Fruit fly (Drosophila melanogaster): Measurements from ENCODE around the gene Ptp61F.

Gene Ptp61F

dm6 chr3L:1415931-1416330 lies 59.1 kb downstream of the Ptp61F start, which contains the start of gene FucTD:
TSS of gene FucTD (plus strand) at chr3L:1416231.
- TF ChIP-seq acj6 (GFP tag; optimal IDR thresholded peaks at IDR 0.05), result no peak
- no peak for TF ChIP-seq topi (GFP tag; optimal IDR thresholded peaks at IDR 0.05)
- no peak for TF ChIP-seq CG6276 (GFP tag; optimal IDR thresholded peaks at IDR 0.05)
- no peak for TF ChIP-seq CG6792 (GFP tag; optimal IDR thresholded peaks at IDR 0.05)
- no peak for TF ChIP-seq fd59A (GFP tag; optimal IDR thresholded peaks at IDR 0.05)

DNA sequence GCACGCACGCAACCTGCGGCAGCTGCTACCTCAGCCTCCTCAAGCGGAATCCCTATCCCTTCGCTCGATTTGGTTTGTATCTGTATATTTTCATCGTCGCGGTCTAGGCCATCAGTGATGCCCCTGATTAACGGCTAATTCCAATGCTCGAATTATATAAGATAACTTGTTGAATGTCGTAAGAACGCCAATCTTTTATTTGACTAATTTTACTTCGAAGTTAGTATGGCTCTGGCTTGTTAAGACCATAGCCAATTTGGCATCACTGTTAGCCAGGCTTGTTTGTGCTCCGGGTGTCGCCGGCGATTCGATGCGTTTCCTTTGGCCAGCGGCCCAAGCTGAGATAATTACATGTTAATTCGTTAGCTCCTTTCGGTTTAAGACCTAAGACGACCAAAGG lies 61.0 kb downstream of the Ptp61F start:
- peak; percentile 3 for TF ChIP-seq CG4318 (GFP tag; optimal IDR thresholded peaks at IDR 0.05)
- peak; percentile 52 for TF ChIP-seq Sox14 (GFP tag; optimal IDR thresholded peaks at IDR 0.05)
- peak; percentile 37 to 40 for TF ChIP-seq ss (GFP tag; optimal IDR thresholded peaks at IDR 0.05)
- peak; percentile 22 for TF ChIP-seq Hr39 (GFP tag; optimal IDR thresholded peaks at IDR 0.05)
- TF ChIP-seq CG11762 (GFP tag; optimal IDR thresholded peaks at IDR 0.05; ENCODE audit: insufficient read depth), result no peak
- TF ChIP-seq CG8319 (GFP tag; optimal IDR thresholded peaks at IDR 0.05), result peak; percentile 12
- peak; percentile 39 for TF ChIP-seq Met (GFP tag; optimal IDR thresholded peaks at IDR 0.05)
- peak; percentile 33; the same call in 1 of the 2 replicates for TF ChIP-seq CG15336 (GFP tag; IDR thresholded peaks at IDR 0.05)
- peak; percentile 15 for TF ChIP-seq CG32006 (GFP tag; optimal IDR thresholded peaks at IDR 0.05)
- TF ChIP-seq Hr4 (GFP tag; optimal IDR thresholded peaks at IDR 0.05), result peak; percentile 19
- peak; percentile 36; the same call in 1 of the 3 replicates for TF ChIP-seq eg (GFP tag; IDR thresholded peaks at IDR 0.05)
- TF ChIP-seq CG3919 (GFP tag; optimal IDR thresholded peaks at IDR 0.05), result no peak
- TF ChIP-seq lz (GFP tag; optimal IDR thresholded peaks at IDR 0.05), result peak; percentile 38
- no peak for TF ChIP-seq Hr38 (GFP tag; optimal IDR thresholded peaks at IDR 0.05)
- peak; percentile 32 for TF ChIP-seq CG31627 (GFP tag; optimal IDR thresholded peaks at IDR 0.05)
- TF ChIP-seq Gug (GFP tag; IDR thresholded peaks at IDR 0.05), result no peak
- no peak for TF ChIP-seq achi (GFP tag; optimal IDR thresholded peaks at IDR 0.05)
- TF ChIP-seq fd59A (GFP tag; optimal IDR thresholded peaks at IDR 0.05), result peak; percentile 54
- no peak for TF ChIP-seq CG6276 (GFP tag; optimal IDR thresholded peaks at IDR 0.05)
- TF ChIP-seq CG8119 (GFP tag; IDR thresholded peaks at IDR 0.05), result no peak
- no peak for TF ChIP-seq CG7368 (GFP tag; optimal IDR thresholded peaks at IDR 0.05)
- peak; percentile 57 for TF ChIP-seq OdsH (GFP tag; optimal IDR thresholded peaks at IDR 0.05)
- TF ChIP-seq CG34406 (GFP tag; optimal IDR thresholded peaks at IDR 0.05), result peak; percentile 53
- TF ChIP-seq salr (GFP tag; optimal IDR thresholded peaks at IDR 0.05), result peak in 1 of 2 experiments; percentile 76
- no peak for TF ChIP-seq CG9139 (GFP tag; optimal IDR thresholded peaks at IDR 0.05)
- TF ChIP-seq Eip75B (GFP tag; optimal IDR thresholded peaks at IDR 0.05), result peak; percentile 56
- TF ChIP-seq spab (GFP tag; optimal IDR thresholded peaks at IDR 0.05), result no peak
- peak; percentile 18 for TF ChIP-seq vri (GFP tag; optimal IDR thresholded peaks at IDR 0.05)
- TF ChIP-seq Eip78C (GFP tag), result peak; percentile 73
- peak; percentile 80 for TF ChIP-seq CG1621 (tag; optimal IDR thresholded peaks at IDR 0.05)
- peak; percentile 61 for TF ChIP-seq net (GFP tag; optimal IDR thresholded peaks at IDR 0.05)
- no peak for TF ChIP-seq Eip93F (GFP tag; optimal IDR thresholded peaks at IDR 0.05)
- peak; percentile 12 for TF ChIP-seq Smox (GFP tag; optimal IDR thresholded peaks at IDR 0.05)
- peak; percentile 64 for TF ChIP-seq CG3032 (tag; optimal IDR thresholded peaks at IDR 0.05)
- TF ChIP-seq CG8632 (GFP tag; optimal IDR thresholded peaks at IDR 0.05), result peak; percentile 56
- TF ChIP-seq acj6 (GFP tag; optimal IDR thresholded peaks at IDR 0.05), result peak; percentile 68
- peak; percentile 42 for TF ChIP-seq esn (GFP tag; optimal IDR thresholded peaks at IDR 0.05)
- peak; percentile 11 for TF ChIP-seq CG16779 (tag; optimal IDR thresholded peaks at IDR 0.05)
- peak; percentile 58 for TF ChIP-seq CG10631 (GFP tag; optimal IDR thresholded peaks at IDR 0.05)
- peak; percentile 40 for TF ChIP-seq Sox102F (GFP tag; optimal IDR thresholded peaks at IDR 0.05)
- peak; percentile 61 for TF ChIP-seq dsx (GFP tag; optimal IDR thresholded peaks at IDR 0.05; ENCODE audit: poor library complexity, severe bottlenecking)
- TF ChIP-seq CG6792 (GFP tag; optimal IDR thresholded peaks at IDR 0.05), result peak; percentile 60
- peak; percentile 45 for TF ChIP-seq svp (GFP tag)
- peak; percentile 77; the same call in 2 of the 3 replicates for TF ChIP-seq CG6163 (GFP tag; IDR thresholded peaks at IDR 0.05)
- TF ChIP-seq pdm3 (GFP tag; optimal IDR thresholded peaks at IDR 0.05), result peak; percentile 63
